Fruit fly (Drosophila melanogaster): Measurements from ENCODE around the gene gzl.

The gzl gene

dm6 chr3R:6353624-6354352 lies 28.9 kb upstream of the gzl start (continued):
- TF ChIP-seq CG10274 (GFP tag; optimal IDR thresholded peaks at IDR 0.05), result peak; percentile 64
- TF ChIP-seq en (GFP tag; optimal IDR thresholded peaks at IDR 0.05), result peak; percentile 64
- no peak for TF ChIP-seq CG17612 (GFP tag; IDR thresholded peaks at IDR 0.05)
- TF ChIP-seq seq (GFP tag; IDR thresholded peaks at IDR 0.05), result peak; percentile 62; the same call in 1 of the 2 replicates
- peak; percentile 74 for TF ChIP-seq CG12219 (GFP tag; optimal IDR thresholded peaks at IDR 0.05)
- TF ChIP-seq CG12104 (GFP tag; optimal IDR thresholded peaks at IDR 0.05), result peak; percentile 75
- TF ChIP-seq CG6813 (GFP tag; optimal IDR thresholded peaks at IDR 0.05), result peak; percentile 41
- peak in 1 of 2 experiments; percentile 82 for TF ChIP-seq Eip74EF (GFP tag; optimal IDR thresholded peaks at IDR 0.05)
- peak; percentile 51 for TF ChIP-seq CG9609 (GFP tag; optimal IDR thresholded peaks at IDR 0.05)
- no peak for TF ChIP-seq TFAM (GFP tag; optimal IDR thresholded peaks at IDR 0.05)
- TF ChIP-seq amos (GFP tag; IDR thresholded peaks at IDR 0.05; ENCODE audit: partially characterized antibody), result no peak
- TF ChIP-seq vvl (GFP tag; IDR thresholded peaks at IDR 0.05), result no peak; the same call in 1 of the 2 replicates
- TF ChIP-seq chif (GFP tag; optimal IDR thresholded peaks at IDR 0.05), result peak; percentile 55 to 81
- TF ChIP-seq PHDP (tag; optimal IDR thresholded peaks at IDR 0.05), result peak; percentile 89
- peak; percentile 77 for TF ChIP-seq Hr3 (GFP tag; optimal IDR thresholded peaks at IDR 0.05)
- no peak for TF ChIP-seq Nf-YB (GFP tag; optimal IDR thresholded peaks at IDR 0.05)
- peak; percentile 45 for TF ChIP-seq crc (GFP tag; optimal IDR thresholded peaks at IDR 0.05)
- peak; percentile 32; the same call in 1 of the 2 replicates for TF ChIP-seq Ada2b (GFP tag; IDR thresholded peaks at IDR 0.05)
- no peak for TF ChIP-seq Deaf1 (tag; optimal IDR thresholded peaks at IDR 0.05)
- no peak for TF ChIP-seq dimm (GFP tag; IDR thresholded peaks at IDR 0.05)
- no peak for TF ChIP-seq chinmo (GFP tag; IDR thresholded peaks at IDR 0.05; ENCODE audit: partially characterized antibody)
- peak; percentile 92 for TF ChIP-seq Sox100B (GFP tag; optimal IDR thresholded peaks at IDR 0.05)
- 0 out of 2 replicates have a peak, but pooled peaks have one; percentile 10 for TF ChIP-seq Taf1 (GFP tag; IDR thresholded peaks at IDR 0.05)
- peak; percentile 69 for TF ChIP-seq CG10462 (GFP tag; optimal IDR thresholded peaks at IDR 0.05)
- peak; percentile 92 for TF ChIP-seq CG18262 (tag; optimal IDR thresholded peaks at IDR 0.05)
- peak; percentile 41 for TF ChIP-seq CG4854 (GFP tag; optimal IDR thresholded peaks at IDR 0.05)
- no peak for TF ChIP-seq CG2678 (tag; optimal IDR thresholded peaks at IDR 0.05)
- no peak for TF ChIP-seq Doc3 (GFP tag; IDR thresholded peaks at IDR 0.05; ENCODE audit: partially characterized antibody)
- TF ChIP-seq CG6175 (GFP tag; IDR thresholded peaks at IDR 0.05), result no peak
- no peak for TF ChIP-seq sug (tag; optimal IDR thresholded peaks at IDR 0.05)
- peak; percentile 15; the same call in 1 of the 2 replicates for TF ChIP-seq CG7372 (GFP tag; IDR thresholded peaks at IDR 0.05)
- TF ChIP-seq CG31441 (GFP tag; IDR thresholded peaks at IDR 0.05), result no peak
- no peak for TF ChIP-seq CG8765 (GFP tag; IDR thresholded peaks at IDR 0.05)
- no peak; the same call in 1 of the 2 replicates for TF ChIP-seq CG32767 (GFP tag; IDR thresholded peaks at IDR 0.05)
- peak; percentile 75 for TF ChIP-seq lilli (GFP tag; optimal IDR thresholded peaks at IDR 0.05)
- peak; percentile 47; the same call in 1 of the 3 replicates for TF ChIP-seq CG7357 (GFP tag; IDR thresholded peaks at IDR 0.05)
- peak; percentile 62 for TF ChIP-seq mam (GFP tag; optimal IDR thresholded peaks at IDR 0.05)
- peak; percentile 24 for TF ChIP-seq CG3065 (GFP tag; optimal IDR thresholded peaks at IDR 0.05)
- TF ChIP-seq CG5245 (GFP tag; optimal IDR thresholded peaks at IDR 0.05), result peak; percentile 38
- peak; percentile 45; the same call in 1 of the 2 replicates for TF ChIP-seq HLH3B (GFP tag; IDR thresholded peaks at IDR 0.05)
- TF ChIP-seq CG2120 (GFP tag; optimal IDR thresholded peaks at IDR 0.05), result peak; percentile 81
- TF ChIP-seq Hey (tag; optimal IDR thresholded peaks at IDR 0.05), result no peak
- TF ChIP-seq CG6683 (GFP tag; optimal IDR thresholded peaks at IDR 0.05), result peak; percentile 49
- 0 out of 4 replicates have a peak, but pooled peaks have one; percentile 24 for TF ChIP-seq Dll (GFP tag; IDR thresholded peaks at IDR 0.05; ENCODE audit: partially characterized antibody)
- TF ChIP-seq Usf (GFP tag; optimal IDR thresholded peaks at IDR 0.05), result peak; percentile 16
- no peak for TF ChIP-seq CG7839 (tag; optimal IDR thresholded peaks at IDR 0.05)
- peak; percentile 82; the same call in 2 of the 3 replicates for TF ChIP-seq dysf (GFP tag; IDR thresholded peaks at IDR 0.05)
- peak; percentile 74 for TF ChIP-seq Drgx (GFP tag; IDR thresholded peaks at IDR 0.05)
